Fruit fly (Drosophila melanogaster): ENCODE data around the gene CG34180.

CG34180 gene

dm6 chr2L:6081134-6081832, 21.0 kb downstream of the CG34180 start (continued):
- peak; percentile 5 for TF ChIP-seq h (GFP tag; optimal IDR thresholded peaks at IDR 0.05)
- no peak for TF ChIP-seq rgr (GFP tag; optimal IDR thresholded peaks at IDR 0.05)
- TF ChIP-seq Jra (GFP tag; optimal IDR thresholded peaks at IDR 0.05): no peak
- TF ChIP-seq fru (GFP tag; optimal IDR thresholded peaks at IDR 0.05): no peak
- no peak for TF ChIP-seq sv (GFP tag; optimal IDR thresholded peaks at IDR 0.05)
- TF ChIP-seq tai (GFP tag; optimal IDR thresholded peaks at IDR 0.05): peak; percentile 49
- no peak for TF ChIP-seq ey (GFP tag; optimal IDR thresholded peaks at IDR 0.05)

- TF ChIP-seq CG32264 (GFP tag; optimal IDR thresholded peaks at IDR 0.05) (no peak), Vsx2 (GFP tag; optimal IDR thresholded peaks at IDR 0.05; ENCODE audit: partially characterized antibody) (no peak), tai (GFP tag; optimal IDR thresholded peaks at IDR 0.05) (peak; percentile 8), Jra (GFP tag; optimal IDR thresholded peaks at IDR 0.05) (no peak), sv (GFP tag; optimal IDR thresholded peaks at IDR 0.05) (no peak), psq (GFP tag; optimal IDR thresholded peaks at IDR 0.05) (no peak), sage (GFP tag; optimal IDR thresholded peaks at IDR 0.05) (no peak), HLH106 (tag; optimal IDR thresholded peaks at IDR 0.05) (peak; percentile 8), Dif (GFP tag; optimal IDR thresholded peaks at IDR 0.05; ENCODE audit: partially characterized antibody) (no peak), dsf (GFP tag; optimal IDR thresholded peaks at IDR 0.05; ENCODE audit: borderline replicate concordance) (no peak), brk (GFP tag; optimal IDR thresholded peaks at IDR 0.05) (peak; percentile 60), pan (optimal IDR thresholded peaks at IDR 0.05) (no peak), foxo (GFP tag; optimal IDR thresholded peaks at IDR 0.05) (no peak), Myc (optimal IDR thresholded peaks at IDR 0.05) (no peak), GATAd (GFP tag; optimal IDR thresholded peaks at IDR 0.05) (no peak), dmrt93B (GFP tag; optimal IDR thresholded peaks at IDR 0.05) (no peak), dl (GFP tag; optimal IDR thresholded peaks at IDR 0.05; ENCODE audit: insufficient read depth in 1 of 2, partially characterized antibody in 2 of 2) (peak in 1 of 2 experiments; percentile 40), lola (GFP tag; optimal IDR thresholded peaks at IDR 0.05) (no peak), jim (GFP tag; optimal IDR thresholded peaks at IDR 0.05) (peak; percentile 81), Hr78 (GFP tag; optimal IDR thresholded peaks at IDR 0.05) (no peak), usp (GFP tag; optimal IDR thresholded peaks at IDR 0.05) (no peak), h (GFP tag; optimal IDR thresholded peaks at IDR 0.05) (peak; percentile 58), Sp1 (GFP tag; optimal IDR thresholded peaks at IDR 0.05) (no peak), br (GFP tag; optimal IDR thresholded peaks at IDR 0.05) (peak; percentile 26), Abd-B (GFP tag; optimal IDR thresholded peaks at IDR 0.05) (no peak), ey (GFP tag; optimal IDR thresholded peaks at IDR 0.05) (no peak), Rel (GFP tag; optimal IDR thresholded peaks at IDR 0.05) (peak; percentile 38), Rel (tag; optimal IDR thresholded peaks at IDR 0.05) (peak; percentile 58), Hnf4 (GFP tag; optimal IDR thresholded peaks at IDR 0.05) (no peak), woc (GFP tag; optimal IDR thresholded peaks at IDR 0.05) (no peak), Hr83 (GFP tag; optimal IDR thresholded peaks at IDR 0.05; ENCODE audit: poor library complexity, severe bottlenecking) (peak; percentile 76), fru (GFP tag; optimal IDR thresholded peaks at IDR 0.05) (peak; percentile 69), rgr (GFP tag; optimal IDR thresholded peaks at IDR 0.05) (no peak), CG9705 (GFP tag; optimal IDR thresholded peaks at IDR 0.05) (no peak), Dfd (GFP tag; optimal IDR thresholded peaks at IDR 0.05) (no peak), Mio (GFP tag; optimal IDR thresholded peaks at IDR 0.05) (no peak), CrebA (GFP tag; optimal IDR thresholded peaks at IDR 0.05; ENCODE audit: borderline replicate concordance) (peak; percentile 86), OdsH (GFP tag; optimal IDR thresholded peaks at IDR 0.05) (no peak), N (GFP tag; optimal IDR thresholded peaks at IDR 0.05) (no peak)
Measured at dm6 chr2L:6082157-6082645, 21.9 kb downstream of the CG34180 start, which contains the start of gene Kr-h1. Gene Kr-h1, plus strand, starts transcription at chr2L:6082603.

Measured in whole organism, wandering third instar larva.